Worm (Caenorhabditis elegans) whole organism, late embryonic: ENCODE results near the gene F08C6.18.

Experiments used
- elt-4 ChIP-seq: sonication (generic microtip); optimal IDR thresholded peaks from 2 replicates; lab custom pipeline; 2016; ENCODE audit warnings: missing genetic modification characterization, missing compliant biosample characterization
- nfya-1 ChIP-seq: sonication (generic microtip); optimal IDR thresholded peaks from 2 replicates; lab custom pipeline; 2017; ENCODE audit warnings: missing genetic modification characterization, mild to moderate bottlenecking, missing compliant biosample characterization, antibody characterized with exemption, moderate library complexity

DNA sequence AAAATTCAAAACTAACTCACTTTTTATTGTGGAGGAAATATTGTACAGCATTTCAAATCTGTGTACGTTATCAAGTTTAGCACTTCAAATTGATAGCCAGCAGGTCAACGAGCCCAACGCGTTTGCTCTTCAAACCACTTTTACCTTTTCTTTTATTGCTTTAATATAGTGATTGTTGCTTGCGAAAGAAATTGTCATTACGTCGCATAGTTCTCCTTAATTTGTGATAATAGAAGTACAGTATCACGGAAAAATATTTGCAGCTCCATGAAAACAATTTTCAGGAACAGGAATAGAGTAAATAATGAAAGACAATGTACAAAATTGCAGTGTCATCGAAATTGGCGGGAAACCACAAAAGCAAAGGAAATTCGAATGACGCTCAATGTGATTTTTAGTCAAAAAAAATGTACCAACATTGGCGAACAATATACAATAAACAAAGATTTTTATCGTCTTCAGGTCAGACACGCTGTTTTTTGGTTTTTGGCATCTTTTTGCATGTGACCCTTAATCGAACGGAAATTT, 14.4 kb downstream of the F08C6.18 start, which contains the start of the genes PDB1.1 and F08C6.5:
- no peak for TF ChIP-seq elt-4 (tag; lab: Kevin White, UChicago)
- TF ChIP-seq nfya-1 (tag; lab: Kevin White, UChicago): no peak
